Worm (Caenorhabditis elegans) whole organism, midembryonic: Measurements from ENCODE around the gene fbxa-63.

ENCODE experiments used
- cog-1 ChIP-seq: sonication (generic microtip); optimal IDR thresholded peaks from 2 replicates; lab custom pipeline; 2016; ENCODE audit warnings: missing genetic modification characterization, missing compliant biosample characterization
- flt-1 ChIP-seq: fragments of 200-800 bp; sonication (Bioruptor generic); IDR thresholded peaks from 2 replicates; pipeline ENCODE4 v1.3.6; 2022; ENCODE audit warnings: missing genetic modification characterization, missing compliant biosample characterization
- klf-2 ChIP-seq: fragments of 200-800 bp; sonication (Bioruptor generic); conservative IDR thresholded peaks from 2 replicates; pipeline ENCODE4 v1.3.6; 2022; ENCODE audit warnings: missing genetic modification reagents, missing genetic modification characterization, missing compliant biosample characterization
- med-1 ChIP-seq: sonication (generic microtip); optimal IDR thresholded peaks from 2 replicates; lab custom pipeline; 2017; ENCODE audit warnings: missing genetic modification characterization, mild to moderate bottlenecking, missing compliant biosample characterization, antibody characterized with exemption, missing genetic modification reagents; ENCODE audit not compliant: insufficient read depth
- ref-1 ChIP-seq: fragments of 200-800 bp; sonication (Bioruptor generic); conservative IDR thresholded peaks from 2 replicates; pipeline ENCODE4 v1.3.6; 2022; ENCODE audit warnings: missing genetic modification reagents, missing genetic modification characterization, missing compliant biosample characterization
- tab-1 ChIP-seq: fragments of 200-800 bp; sonication (Bioruptor generic); IDR thresholded peaks from 2 replicates; pipeline ENCODE4 v1.3.6; 2022; ENCODE audit warnings: missing genetic modification characterization, missing compliant biosample characterization
- ztf-23 ChIP-seq: fragments of 200-800 bp; sonication (Bioruptor generic); IDR thresholded peaks from 2 replicates; pipeline ENCODE4 v1.3.6; 2022; ENCODE audit warnings: missing genetic modification reagents, missing genetic modification characterization, missing compliant biosample characterization
- ztf-29 ChIP-seq: fragments of 200-800 bp; sonication (Bioruptor generic); IDR thresholded peaks from 2 replicates; pipeline ENCODE4 v1.3.6; 2022; ENCODE audit warnings: missing genetic modification reagents, missing genetic modification characterization, missing compliant biosample characterization

DNA sequence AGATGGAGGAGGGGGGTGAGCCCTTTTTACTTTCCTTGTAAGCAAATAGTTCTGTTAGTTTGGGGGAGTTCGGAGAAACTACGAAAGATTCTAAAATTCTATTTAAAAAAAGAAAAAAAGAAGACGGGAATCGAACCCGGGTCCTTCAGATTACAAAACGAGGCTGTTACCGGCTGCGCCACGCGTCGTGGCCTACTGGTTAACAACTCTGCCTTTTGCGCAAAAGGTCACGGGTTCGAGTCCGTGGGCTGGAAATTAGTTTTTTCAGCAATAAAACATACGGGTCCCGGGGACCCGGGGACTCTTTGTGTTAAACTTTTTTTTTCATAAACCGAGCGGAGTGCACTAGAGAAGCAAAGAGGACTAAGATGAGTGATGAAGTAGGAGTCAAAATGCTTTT, 12.1 kb upstream of the fbxa-63 start:
- TF ChIP-seq ref-1 (GFP tag; lab: Robert Waterston, UW) = no peak
- no peak for TF ChIP-seq cog-1
- no peak for TF ChIP-seq ztf-29 (GFP tag; lab: Robert Waterston, UW)
- TF ChIP-seq med-1 (GFP tag; lab: Kevin White, UChicago) = no peak
- TF ChIP-seq flt-1 (GFP tag; lab: Robert Waterston, UW) = no peak
- no peak for TF ChIP-seq klf-2 (GFP tag; lab: Robert Waterston, UW)
- TF ChIP-seq ztf-23 (GFP tag; lab: Robert Waterston, UW) = no peak
- no peak for TF ChIP-seq tab-1
